Fruit fly (Drosophila melanogaster) whole organism, prepupa: ENCODE results near the gene Pdi.

Experiments used
- CG10631 ChIP-seq: fragments of 200-800 bp; sonication (Bioruptor generic); optimal IDR thresholded peaks from 2 replicates; lab custom pipeline; 2016; ENCODE audit warnings: missing biosample characterization, missing genetic modification characterization
- CG10669 ChIP-seq: fragments of 200-800 bp; sonication (Bioruptor generic); optimal IDR thresholded peaks from 3 replicates; lab custom pipeline; 2018; ENCODE audit warnings: missing biosample characterization, mild to moderate bottlenecking, missing genetic modification characterization, moderate library complexity
- CG11762 ChIP-seq: fragments of 200-800 bp; sonication (Bioruptor generic); optimal IDR thresholded peaks from 3 replicates; lab custom pipeline; 2016; ENCODE audit warnings: missing biosample characterization, missing genetic modification characterization; ENCODE audit not compliant: insufficient read depth
- CG15336 ChIP-seq: fragments of 200-800 bp; sonication (Bioruptor generic); IDR thresholded peaks from 2 replicates; pipeline ENCODE4 v1.3.6; 2022; ENCODE audit warnings: missing biosample characterization, missing genetic modification characterization
- CG31627 ChIP-seq: fragments of 200-800 bp; sonication (Bioruptor generic); optimal IDR thresholded peaks from 3 replicates; lab custom pipeline; 2016; ENCODE audit warnings: missing biosample characterization, missing genetic modification characterization
- CG32006 ChIP-seq: fragments of 200-800 bp; sonication (Bioruptor generic); optimal IDR thresholded peaks from 3 replicates; lab custom pipeline; 2017; ENCODE audit warnings: missing biosample characterization, mild to moderate bottlenecking, missing genetic modification characterization
- CG3919 ChIP-seq: fragments of 200-800 bp; sonication (Bioruptor generic); optimal IDR thresholded peaks from 3 replicates; lab custom pipeline; 2016; ENCODE audit warnings: missing biosample characterization, missing genetic modification characterization
- CG6792 ChIP-seq: fragments of 200-800 bp; sonication (Bioruptor generic); optimal IDR thresholded peaks from 3 replicates; lab custom pipeline; 2016; ENCODE audit warnings: missing biosample characterization, missing genetic modification characterization
- CG6808 ChIP-seq: fragments of 200-800 bp; sonication (Bioruptor generic); optimal IDR thresholded peaks from 3 replicates; lab custom pipeline; 2017; ENCODE audit warnings: missing biosample characterization, missing genetic modification characterization, mild to moderate bottlenecking, moderate library complexity, missing genetic modification reagents
- CG7368 ChIP-seq: fragments of 200-800 bp; sonication (Bioruptor generic); optimal IDR thresholded peaks from 3 replicates; lab custom pipeline; 2016; ENCODE audit warnings: missing biosample characterization, missing genetic modification characterization
- CG8119 ChIP-seq: fragments of 200-800 bp; sonication (Bioruptor generic); IDR thresholded peaks from 3 replicates; pipeline ENCODE4 v1.3.6; 2022; ENCODE audit warnings: missing biosample characterization, missing genetic modification characterization
- CG8632 ChIP-seq: fragments of 200-800 bp; sonication (Bioruptor generic); optimal IDR thresholded peaks from 3 replicates; lab custom pipeline; 2016; ENCODE audit warnings: missing biosample characterization, missing genetic modification characterization
- Eip75B ChIP-seq: fragments of 200-800 bp; sonication (Bioruptor generic); optimal IDR thresholded peaks from 3 replicates; lab custom pipeline; 2016; ENCODE audit warnings: missing biosample characterization, missing genetic modification characterization
- Eip78C ChIP-seq: fragments of 200-800 bp; sonication (Bioruptor generic); peaks from one replicate; lab custom pipeline; 2016; ENCODE audit warnings: missing biosample characterization, missing genetic modification characterization
- Ets21C ChIP-seq: fragments of 200-800 bp; sonication (Bioruptor generic); optimal IDR thresholded peaks from 3 replicates; lab custom pipeline; 2016; ENCODE audit warnings: missing biosample characterization, missing genetic modification characterization
- Ets96B ChIP-seq: fragments of 200-800 bp; optimal IDR thresholded peaks from 2 replicates; lab custom pipeline; 2019; ENCODE audit warnings: missing biosample characterization, mild to moderate bottlenecking, missing genetic modification characterization, moderate library complexity
- Hr39 ChIP-seq: fragments of 200-800 bp; sonication (Bioruptor generic); optimal IDR thresholded peaks from 2 replicates; lab custom pipeline; 2016; ENCODE audit warnings: missing biosample characterization, missing genetic modification characterization
- Hr4 ChIP-seq: fragments of 200-800 bp; sonication (Bioruptor generic); optimal IDR thresholded peaks from 3 replicates; lab custom pipeline; 2016; ENCODE audit warnings: missing biosample characterization, missing genetic modification characterization
- Lpt ChIP-seq: fragments of 200-800 bp; sonication (Bioruptor generic); optimal IDR thresholded peaks from 3 replicates; lab custom pipeline; 2016; ENCODE audit warnings: missing biosample characterization, missing genetic modification characterization
- Met ChIP-seq: fragments of 200-800 bp; sonication (Bioruptor generic); optimal IDR thresholded peaks from 3 replicates; lab custom pipeline; 2016; ENCODE audit warnings: missing biosample characterization, missing genetic modification characterization
- Smox ChIP-seq: fragments of 200-800 bp; sonication (Bioruptor generic); optimal IDR thresholded peaks from 3 replicates; lab custom pipeline; 2016; ENCODE audit warnings: missing biosample characterization, missing genetic modification characterization
- Sox102F ChIP-seq: fragments of 200-800 bp; sonication (Bioruptor generic); optimal IDR thresholded peaks from 2 replicates; lab custom pipeline; 2016; ENCODE audit warnings: missing biosample characterization, mild to moderate bottlenecking, missing genetic modification characterization
- Sox14 ChIP-seq: fragments of 200-800 bp; sonication (Bioruptor generic); optimal IDR thresholded peaks from 3 replicates; lab custom pipeline; 2016; ENCODE audit warnings: missing biosample characterization, missing genetic modification characterization
- Sox15 ChIP-seq: fragments of 200-800 bp; sonication (Bioruptor generic); optimal IDR thresholded peaks from 3 replicates; lab custom pipeline; 2016; ENCODE audit warnings: missing biosample characterization, missing genetic modification characterization
- achi ChIP-seq: fragments of 200-800 bp; sonication (Bioruptor generic); optimal IDR thresholded peaks from 3 replicates; lab custom pipeline; 2016; ENCODE audit warnings: missing biosample characterization, missing genetic modification characterization
- acj6 ChIP-seq: fragments of 200-800 bp; sonication (Bioruptor generic); optimal IDR thresholded peaks from 3 replicates; lab custom pipeline; 2016; ENCODE audit warnings: missing biosample characterization, missing genetic modification characterization
- cyc ChIP-seq: fragments of 200-800 bp; sonication (Bioruptor generic); optimal IDR thresholded peaks from 3 replicates; lab custom pipeline; 2016; ENCODE audit warnings: missing biosample characterization, missing genetic modification characterization
- dac ChIP-seq: fragments of 200-800 bp; sonication (Bioruptor generic); optimal IDR thresholded peaks from 2 replicates; lab custom pipeline; 2017; ENCODE audit warnings: missing biosample characterization, mild to moderate bottlenecking, missing genetic modification characterization
- dsx ChIP-seq: fragments of 200-800 bp; optimal IDR thresholded peaks from 3 replicates; lab custom pipeline; 2019; ENCODE audit warnings: missing biosample characterization, mild to moderate bottlenecking, missing genetic modification characterization, moderate library complexity; ENCODE audit not compliant: poor library complexity, severe bottlenecking
- esn ChIP-seq: fragments of 200-800 bp; sonication (Bioruptor generic); optimal IDR thresholded peaks from 2 replicates; lab custom pipeline; 2016; ENCODE audit warnings: missing biosample characterization, mild to moderate bottlenecking, missing genetic modification characterization, moderate library complexity
- fd59A ChIP-seq: fragments of 200-800 bp; sonication (Bioruptor generic); optimal IDR thresholded peaks from 2 replicates; lab custom pipeline; 2017; ENCODE audit warnings: missing biosample characterization, mild to moderate bottlenecking, missing genetic modification characterization, missing genetic modification reagents
- fkh ChIP-seq: fragments of 200-800 bp; sonication (Bioruptor generic); optimal IDR thresholded peaks from 3 replicates; lab custom pipeline; 2017; ENCODE audit warnings: missing biosample characterization, mild to moderate bottlenecking, missing genetic modification characterization, moderate library complexity
- lz ChIP-seq: fragments of 200-800 bp; sonication (Bioruptor generic); optimal IDR thresholded peaks from 3 replicates; lab custom pipeline; 2016; ENCODE audit warnings: missing biosample characterization, missing genetic modification characterization
- net ChIP-seq: fragments of 200-800 bp; sonication (Bioruptor generic); optimal IDR thresholded peaks from 3 replicates; lab custom pipeline; 2016; ENCODE audit warnings: missing biosample characterization, missing genetic modification characterization
- pdm3 ChIP-seq: fragments of 200-800 bp; sonication (Bioruptor generic); optimal IDR thresholded peaks from 3 replicates; lab custom pipeline; 2016; ENCODE audit warnings: missing biosample characterization, missing genetic modification characterization
- salr ChIP-seq, 2 experiments: fragments of 200-800 bp; sonication (Bioruptor generic); optimal IDR thresholded peaks; 3 replicates each; lab custom pipeline; 2016 to 2018; ENCODE audit warnings: missing biosample characterization in 2 of 2, missing genetic modification characterization in 2 of 2, mild to moderate bottlenecking in 1 of 2
- svp ChIP-seq: fragments of 200-800 bp; sonication (Bioruptor generic); peaks from one replicate; lab custom pipeline; 2016; ENCODE audit warnings: missing biosample characterization, missing genetic modification characterization
- topi ChIP-seq: fragments of 200-800 bp; sonication (Bioruptor generic); optimal IDR thresholded peaks from 3 replicates; lab custom pipeline; 2016; ENCODE audit warnings: missing biosample characterization, missing genetic modification characterization
- vri ChIP-seq: fragments of 200-800 bp; sonication (Bioruptor generic); optimal IDR thresholded peaks from 3 replicates; lab custom pipeline; 2016; ENCODE audit warnings: missing biosample characterization, mild to moderate bottlenecking, missing genetic modification characterization

Gene Pdi

dm6 chr3L:15142004-15142890, at the start of gene Pdi (continued):
- TF ChIP-seq dsx (GFP tag; lab: Kevin White, UChicago) (peak; percentile 20), Lpt (GFP tag; lab: Kevin White, UChicago) (no peak), CG32006 (GFP tag; lab: Kevin White, UChicago) (no peak), svp (peak; percentile 82), Smox (GFP tag; lab: Kevin White, UChicago) (no peak), esn (GFP tag; lab: Kevin White, UChicago) (peak; percentile 35), acj6 (GFP tag; lab: Kevin White, UChicago) (no peak), topi (GFP tag; lab: Kevin White, UChicago) (peak; percentile 53), Ets96B (tag; lab: Kevin White, UChicago) (no peak)

- TF ChIP-seq Met (GFP tag; lab: Kevin White, UChicago) (peak; percentile 18), Smox (GFP tag; lab: Kevin White, UChicago) (peak; percentile 24), CG31627 (GFP tag; lab: Kevin White, UChicago) (no peak), Sox15 (no peak), Lpt (GFP tag; lab: Kevin White, UChicago) (no peak), dsx (GFP tag; lab: Kevin White, UChicago) (no peak), CG32006 (GFP tag; lab: Kevin White, UChicago) (peak; percentile 41), net (no peak), CG3919 (GFP tag; lab: Kevin White, UChicago) (peak; percentile 22), Hr4 (peak; percentile 36), fd59A (peak; percentile 6), CG6792 (GFP tag; lab: Kevin White, UChicago) (no peak), CG7368 (GFP tag; lab: Kevin White, UChicago) (peak; percentile 29), pdm3 (GFP tag; lab: Kevin White, UChicago) (peak; percentile 1), svp (peak; percentile 18), Eip78C (GFP tag; lab: Kevin White, UChicago) (peak; percentile 77), CG6808 (peak; percentile 30), Sox14 (GFP tag; lab: Kevin White, UChicago) (peak; percentile 20), salr (GFP tag; optimal IDR thresholded peaks at IDR 0.05; lab: Kevin White, UChicago) (peak in 1 of 2 experiments; percentile 12), esn (GFP tag; lab: Kevin White, UChicago) (peak; percentile 27)
Observed at dm6 chr3L:15192172-15192571, 49.5 kb upstream of the Pdi start.

dm6 chr3L:15189707-15190106, 47.1 kb upstream of the Pdi start:
- TF ChIP-seq CG32006 (GFP tag; lab: Kevin White, UChicago) (peak; percentile 13), CG31627 (GFP tag; lab: Kevin White, UChicago) (no peak), dac (GFP tag; lab: Kevin White, UChicago) (no peak), Met (GFP tag; lab: Kevin White, UChicago) (peak; percentile 6), CG8119 (GFP tag; lab: Robert Waterston, UW) (no peak), salr (GFP tag; optimal IDR thresholded peaks at IDR 0.05; lab: Kevin White, UChicago) (peak in 1 of 2 experiments; percentile 31), achi (GFP tag; lab: Kevin White, UChicago) (peak; percentile 12), Eip78C (GFP tag; lab: Kevin White, UChicago) (peak; percentile 75)

- TF ChIP-seq Eip78C (GFP tag; lab: Kevin White, UChicago) (peak; percentile 80), CG6792 (GFP tag; lab: Kevin White, UChicago) (peak; percentile 44), Met (GFP tag; lab: Kevin White, UChicago) (peak; percentile 69), CG31627 (GFP tag; lab: Kevin White, UChicago) (peak; percentile 59), topi (GFP tag; lab: Kevin White, UChicago) (peak; percentile 60), Hr39 (GFP tag; lab: Kevin White, UChicago) (peak; percentile 46), Sox102F (peak; percentile 54), Ets96B (tag; lab: Kevin White, UChicago) (peak; percentile 10), CG3919 (GFP tag; lab: Kevin White, UChicago) (peak; percentile 10), Eip75B (GFP tag; lab: Kevin White, UChicago) (peak; percentile 39), pdm3 (GFP tag; lab: Kevin White, UChicago) (peak; percentile 6), vri (GFP tag; lab: Kevin White, UChicago) (peak; percentile 21), CG15336 (GFP tag; lab: Robert Waterston, UW) (no peak), salr (GFP tag; optimal IDR thresholded peaks at IDR 0.05; lab: Kevin White, UChicago) (peak in 1 of 2 experiments; percentile 0), Ets21C (GFP tag; lab: Kevin White, UChicago) (peak; percentile 42), CG8632 (peak; percentile 13), svp (peak; percentile 76), CG11762 (GFP tag; lab: Kevin White, UChicago) (no peak), acj6 (GFP tag; lab: Kevin White, UChicago) (peak; percentile 44), net (no peak), CG10669 (GFP tag; lab: Kevin White, UChicago) (no peak), lz (GFP tag; lab: Kevin White, UChicago) (peak; percentile 18), Sox14 (GFP tag; lab: Kevin White, UChicago) (peak; percentile 19), cyc (GFP tag; lab: Kevin White, UChicago) (peak; percentile 62), Smox (GFP tag; lab: Kevin White, UChicago) (peak; percentile 40), fkh (GFP tag; lab: Kevin White, UChicago) (no peak), CG6808 (no peak), CG10631 (GFP tag; lab: Kevin White, UChicago) (peak; percentile 49), esn (GFP tag; lab: Kevin White, UChicago) (peak; percentile 76)
- TF ChIP-seq, all 60 proteins: peak for 23
Observed at dm6 chr3L:15188735-15189134, 46.1 kb upstream of the Pdi start.
